Worm (Caenorhabditis elegans): Measurements from ENCODE around the gene C50A2.3.

Gene C50A2.3

DNA sequence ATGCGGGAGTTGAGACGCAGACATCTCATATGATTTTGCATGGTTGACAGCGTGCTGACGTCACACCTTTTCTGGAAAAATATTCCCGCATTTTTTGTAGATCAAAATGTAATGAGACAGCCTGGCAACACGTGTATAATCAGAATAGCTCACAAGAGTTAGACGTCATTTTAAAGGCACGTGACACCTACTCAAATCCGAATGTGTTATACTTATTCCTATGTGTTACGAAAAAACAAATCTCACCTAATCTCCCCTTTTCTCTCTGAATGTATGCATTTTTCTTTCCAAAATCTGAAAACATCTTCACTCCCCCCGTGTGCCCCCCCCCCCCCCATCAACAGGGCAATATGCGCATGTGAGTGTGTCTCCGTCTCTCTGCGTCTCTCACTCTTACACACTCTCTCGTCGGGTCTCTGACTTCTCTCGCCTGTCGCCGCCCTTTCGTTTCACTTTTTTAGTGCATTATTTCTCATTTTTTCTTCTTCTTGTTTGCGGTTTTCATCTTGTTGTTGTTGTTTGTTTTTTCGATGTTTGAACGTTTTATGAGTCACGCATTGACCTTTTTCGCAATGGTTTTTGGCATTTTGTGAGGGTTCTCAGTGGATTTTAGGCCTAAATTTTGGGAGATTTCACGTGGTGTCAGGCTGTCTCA, 10.6 kb upstream of the C50A2.3 start (continued):
- no peak for TF ChIP-seq egl-13 (tag; optimal IDR thresholded peaks at IDR 0.05)
- TF ChIP-seq jun-1 (tag; optimal IDR thresholded peaks at IDR 0.05) = peak; percentile 29
- peak; percentile 47 for TF ChIP-seq unc-86 (tag; optimal IDR thresholded peaks at IDR 0.05)

DNA sequence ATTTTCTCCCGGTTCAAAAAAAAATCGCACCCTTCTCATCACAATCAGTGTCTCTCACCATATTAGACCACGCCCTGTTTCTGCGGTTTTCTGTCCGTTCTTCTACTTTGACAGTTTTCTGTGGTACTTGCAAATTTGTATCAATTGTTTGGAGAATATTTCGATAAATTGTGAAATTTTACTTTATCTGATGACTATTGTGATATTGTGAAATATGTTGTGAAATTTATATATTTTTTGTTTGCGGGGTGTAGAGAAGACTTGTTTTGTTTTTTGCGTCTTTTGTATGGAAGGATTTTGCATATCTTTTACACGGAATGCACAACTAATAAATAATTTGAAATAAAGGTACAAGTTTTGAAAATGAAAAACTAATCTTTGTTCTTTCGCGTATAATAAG, 9.5 kb upstream of the C50A2.3 start:
- TF ChIP-seq skn-1 (tag; optimal IDR thresholded peaks at IDR 0.05) (peak; percentile 56), C04F5.9 (tag; optimal IDR thresholded peaks at IDR 0.05) (no peak)

DNA sequence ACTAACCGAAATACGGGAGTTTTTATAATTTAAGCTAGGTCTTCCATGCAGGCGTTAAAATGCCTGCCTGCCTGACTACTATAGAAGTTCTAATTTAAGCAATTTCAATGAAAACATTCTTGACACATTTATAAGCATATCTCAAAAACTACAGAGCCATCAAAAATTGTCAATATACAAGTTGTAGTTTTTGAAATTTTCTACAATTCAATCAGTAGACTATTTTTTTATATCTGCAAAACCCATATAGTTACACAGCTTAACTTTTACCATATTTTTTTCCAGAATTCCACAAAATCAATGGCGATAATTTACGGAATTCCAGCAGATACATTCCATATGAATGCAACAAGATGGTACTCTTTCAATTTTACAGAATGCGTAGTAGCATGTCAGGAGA, 5.3 kb upstream of the C50A2.3 start, which contains the start of gene C50A2.7:
TSS of gene C50A2.7 (plus strand) at position 301 of the 400 bp plus-strand sequence.
- TF ChIP-seq nhr-20 (tag; optimal IDR thresholded peaks at IDR 0.05) (no peak), nhr-28 (tag; optimal IDR thresholded peaks at IDR 0.05) (no peak), alr-1 (tag; optimal IDR thresholded peaks at IDR 0.05; ENCODE audit: borderline replicate concordance) (no peak), unc-86 (tag; optimal IDR thresholded peaks at IDR 0.05) (no peak), mdl-1 (tag; optimal IDR thresholded peaks at IDR 0.05) (no peak), blmp-1 (tag; optimal IDR thresholded peaks at IDR 0.05) (no peak), pqm-1 (tag; optimal IDR thresholded peaks at IDR 0.05) (no peak), hlh-17 (GFP tag; optimal IDR thresholded peaks at IDR 0.05; ENCODE audit: borderline replicate concordance) (no peak), sptf-1 (tag; optimal IDR thresholded peaks at IDR 0.05) (no peak), unc-130 (tag; optimal IDR thresholded peaks at IDR 0.05) (no peak), ces-1 (GFP tag; optimal IDR thresholded peaks at IDR 0.05) (no peak)

DNA sequence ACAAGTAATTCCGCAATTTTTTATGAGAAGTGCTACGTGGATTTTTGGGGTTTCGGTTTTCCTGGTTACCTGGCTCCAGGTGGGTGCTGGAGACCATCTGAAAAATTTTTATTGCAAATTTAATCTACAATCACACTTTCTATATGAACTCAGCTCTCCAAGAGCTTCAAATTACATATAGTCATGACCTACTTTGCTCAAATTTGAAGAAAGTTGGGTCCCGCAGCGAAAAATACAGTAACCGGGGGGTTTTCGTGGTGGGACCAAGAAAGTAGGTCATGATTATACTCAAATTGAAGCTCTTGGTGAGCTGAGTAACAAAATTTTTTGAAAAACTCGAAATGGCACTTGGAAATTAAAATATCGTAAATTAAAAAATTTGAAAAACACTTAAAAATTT, 2.6 kb upstream of the C50A2.3 start, which contains the start of gene ets-8:
TSS of gene ets-8 (minus strand) at position 101 of the 400 bp plus-strand sequence.
- TF ChIP-seq ceh-63 (GFP tag; optimal IDR thresholded peaks at IDR 0.05) (no peak), hlh-4 (tag; optimal IDR thresholded peaks at IDR 0.05) (no peak), lin-15B (tag; optimal IDR thresholded peaks at IDR 0.05) (no peak), nhr-85 (tag) (no peak), ztf-4 (tag; optimal IDR thresholded peaks at IDR 0.05) (no peak), hpl-2 (GFP tag; optimal IDR thresholded peaks at IDR 0.05) (no peak), dpl-1 (GFP tag; optimal IDR thresholded peaks at IDR 0.05) (no peak), mef-2 (tag; optimal IDR thresholded peaks at IDR 0.05) (no peak), fkh-10 (GFP tag; optimal IDR thresholded peaks at IDR 0.05) (no peak), lsy-2 (tag; optimal IDR thresholded peaks at IDR 0.05) (no peak), tbx-2 (tag; optimal IDR thresholded peaks at IDR 0.05) (no peak), swsn-7 (tag; optimal IDR thresholded peaks at IDR 0.05) (no peak), fkh-4 (tag; optimal IDR thresholded peaks at IDR 0.05; ENCODE audit: borderline replicate concordance) (no peak), nhr-90 (tag; optimal IDR thresholded peaks at IDR 0.05; ENCODE audit: poor library complexity) (no peak)

DNA sequence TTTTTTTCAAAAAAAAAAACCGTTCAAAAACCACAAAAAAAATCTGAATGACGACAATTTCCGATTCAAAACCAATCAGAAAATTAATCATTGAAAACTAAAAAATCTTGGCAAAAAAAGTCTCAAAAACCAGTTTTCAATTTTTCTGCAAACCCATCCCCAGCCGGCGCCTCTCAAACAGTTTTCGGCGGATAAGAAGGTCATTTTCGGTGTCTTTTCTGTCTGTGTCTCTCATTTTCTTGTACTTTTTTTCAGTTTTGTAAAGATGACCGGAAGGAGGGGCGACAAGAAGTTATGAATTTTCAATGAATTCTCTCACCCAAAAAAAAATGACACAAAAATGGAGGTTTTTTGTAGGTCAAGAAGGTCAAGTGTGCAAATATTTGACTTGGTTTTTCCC, 2.6 kb downstream of the C50A2.3 start:
- TF ChIP-seq lsy-2 (tag; optimal IDR thresholded peaks at IDR 0.05) (no peak), blmp-1 (tag; optimal IDR thresholded peaks at IDR 0.05) (peak; percentile 15), egl-27 (tag; optimal IDR thresholded peaks at IDR 0.05) (no peak), rnt-1 (tag; optimal IDR thresholded peaks at IDR 0.05) (no peak), nhr-85 (tag) (peak; percentile 94), snu-23 (GFP tag; optimal IDR thresholded peaks at IDR 0.05) (peak; percentile 16), elt-3 (tag; optimal IDR thresholded peaks at IDR 0.05) (peak in 1 of 6 experiments; percentile 52), grh-1 (GFP tag; IDR thresholded peaks at IDR 0.05) (peak; percentile 75), efl-1 (optimal IDR thresholded peaks at IDR 0.05) (no peak), efl-1 (GFP tag; optimal IDR thresholded peaks at IDR 0.05 in 1 of 2) (no peak)
